Worm (Caenorhabditis elegans) whole organism, young adult: Measurements from ENCODE around the gene ZK673.11.

ENCODE experiments used
- B0019.2 ChIP-seq: fragments of 200-800 bp; sonication (Bioruptor generic); conservative IDR thresholded peaks from 2 replicates; pipeline ENCODE4 v1.3.6; 2022; ENCODE audit warnings: missing genetic modification reagents, missing genetic modification characterization, missing compliant biosample characterization
- B0035.1 ChIP-seq: sonication (generic microtip); optimal IDR thresholded peaks from 2 replicates; lab custom pipeline; 2016; ENCODE audit warnings: missing genetic modification characterization, mild to moderate bottlenecking, missing compliant biosample characterization, missing genotype, missing genetic modification reagents
- F10E7.11 ChIP-seq: sonication (generic microtip); optimal IDR thresholded peaks from 2 replicates; lab custom pipeline; 2017; ENCODE audit warnings: mild to moderate bottlenecking, missing genetic modification characterization, moderate library complexity, missing compliant biosample characterization
- F33H1.4 ChIP-seq: fragments of 200-800 bp; sonication (Bioruptor generic); IDR thresholded peaks from 2 replicates; pipeline ENCODE4 v1.3.6; 2022; ENCODE audit warnings: missing genetic modification reagents, missing genetic modification characterization, missing compliant biosample characterization
- F39B2.1 ChIP-seq: fragments of 200-800 bp; sonication (Bioruptor generic); IDR thresholded peaks from 2 replicates; pipeline ENCODE4 v1.3.6; 2022; ENCODE audit warnings: missing genetic modification reagents, missing genetic modification characterization, missing compliant biosample characterization
- F57A8.1 ChIP-seq: fragments of 200-800 bp; sonication (Bioruptor generic); optimal IDR thresholded peaks from 2 replicates; lab custom pipeline; 2018; ENCODE audit warnings: mild to moderate bottlenecking, missing genetic modification characterization, moderate library complexity, missing compliant biosample characterization
- F57C9.4 ChIP-seq: sonication (generic microtip); optimal IDR thresholded peaks from 2 replicates; lab custom pipeline; 2017; ENCODE audit warnings: mild to moderate bottlenecking, missing genetic modification characterization, missing compliant biosample characterization
- Y53G8AR.9 ChIP-seq: fragments of 200-800 bp; sonication (Bioruptor generic); conservative IDR thresholded peaks from 2 replicates; pipeline ENCODE4 v1.3.6; 2022; ENCODE audit warnings: missing genetic modification reagents, missing genetic modification characterization, missing compliant biosample characterization
- Y79H2A.3 ChIP-seq: fragments of 200-800 bp; sonication (Bioruptor generic); conservative IDR thresholded peaks from 2 replicates; pipeline ENCODE4 v1.3.6; 2022; ENCODE audit warnings: missing genetic modification reagents, missing genetic modification characterization, missing compliant biosample characterization
- Y95B8A.8 ChIP-seq: fragments of 200-800 bp; sonication (Bioruptor generic); IDR thresholded peaks from 2 replicates; pipeline ENCODE4 v1.3.6; 2022; ENCODE audit warnings: missing genetic modification reagents, missing genetic modification characterization, missing compliant biosample characterization
- attf-3 ChIP-seq: fragments of 200-800 bp; sonication (Bioruptor generic); conservative IDR thresholded peaks from 2 replicates; pipeline ENCODE4 v1.3.6; 2022; ENCODE audit warnings: missing genetic modification reagents, missing genetic modification characterization, missing compliant biosample characterization
- attf-5 ChIP-seq: fragments of 200-800 bp; sonication (Bioruptor generic); optimal IDR thresholded peaks from 2 replicates; lab custom pipeline; 2018; ENCODE audit warnings: mild to moderate bottlenecking, missing genetic modification characterization, missing compliant biosample characterization
- bed-1 ChIP-seq: fragments of 200-800 bp; sonication (Bioruptor generic); IDR thresholded peaks from 2 replicates; pipeline ENCODE4 v1.3.6; 2022; ENCODE audit warnings: missing genetic modification reagents, missing genetic modification characterization, missing compliant biosample characterization
- cebp-2 ChIP-seq: fragments of 200-800 bp; sonication (Bioruptor generic); IDR thresholded peaks from 2 replicates; pipeline ENCODE4 v1.3.6; 2022; ENCODE audit warnings: missing genetic modification characterization, missing compliant biosample characterization
- ceh-58 ChIP-seq: fragments of 200-800 bp; sonication (Bioruptor generic); IDR thresholded peaks from 2 replicates; pipeline ENCODE4 v1.3.6; 2022; ENCODE audit warnings: missing genetic modification characterization, missing compliant biosample characterization
- ceh-79 ChIP-seq: sonication (generic microtip); optimal IDR thresholded peaks from 2 replicates; lab custom pipeline; 2017; ENCODE audit warnings: mild to moderate bottlenecking, missing genetic modification characterization, missing compliant biosample characterization
- ceh-91 ChIP-seq: fragments of 200-800 bp; sonication (Bioruptor generic); IDR thresholded peaks from 2 replicates; pipeline ENCODE4 v1.3.6; 2022; ENCODE audit warnings: missing genetic modification reagents, missing genetic modification characterization, missing compliant biosample characterization
- dpl-1 ChIP-seq: fragments of 150-350 bp; optimal IDR thresholded peaks from 2 replicates; lab custom pipeline; 2014; ENCODE audit warnings: missing biosample characterization, missing genetic modification reagents, missing genetic modification characterization
- hlh-26 ChIP-seq: fragments of 200-800 bp; sonication (Bioruptor generic); conservative IDR thresholded peaks from 2 replicates; pipeline ENCODE4 v1.3.6; 2022; ENCODE audit warnings: missing genetic modification reagents, missing genetic modification characterization, missing compliant biosample characterization
- hmg-20 ChIP-seq: fragments of 200-800 bp; sonication (Bioruptor generic); IDR thresholded peaks from 2 replicates; pipeline ENCODE4 v1.3.6; 2022; ENCODE audit warnings: missing genetic modification reagents, missing genetic modification characterization, missing compliant biosample characterization
- hrde-1 ChIP-seq: sonication (generic microtip); optimal IDR thresholded peaks from 2 replicates; lab custom pipeline; 2016; ENCODE audit warnings: missing genetic modification characterization, mild to moderate bottlenecking, missing compliant biosample characterization, moderate library complexity, missing genotype, missing genetic modification reagents, borderline replicate concordance
- lin-40 ChIP-seq: sonication (generic microtip); optimal IDR thresholded peaks from 2 replicates; lab custom pipeline; 2016; ENCODE audit warnings: missing genetic modification characterization, mild to moderate bottlenecking, missing compliant biosample characterization, missing genotype, missing genetic modification reagents
- madf-8 ChIP-seq: fragments of 200-800 bp; sonication (Bioruptor generic); conservative IDR thresholded peaks from 2 replicates; pipeline ENCODE4 v1.3.6; 2022; ENCODE audit warnings: missing genetic modification reagents, missing genetic modification characterization, missing compliant biosample characterization
- mel-28 ChIP-seq: sonication (generic microtip); optimal IDR thresholded peaks from 2 replicates; lab custom pipeline; 2016; ENCODE audit warnings: borderline replicate concordance, mild to moderate bottlenecking, missing genetic modification characterization, missing compliant biosample characterization
- mes-4 ChIP-seq: sonication (generic microtip); optimal IDR thresholded peaks from 2 replicates; lab custom pipeline; 2016; ENCODE audit warnings: missing genotype, missing genetic modification characterization, missing compliant biosample characterization
- mxl-1 ChIP-seq: sonication (generic microtip); optimal IDR thresholded peaks from 2 replicates; lab custom pipeline; 2016; ENCODE audit warnings: missing genetic modification characterization, missing compliant biosample characterization
- nfya-1 ChIP-seq: sonication (generic microtip); optimal IDR thresholded peaks from 2 replicates; lab custom pipeline; 2017; ENCODE audit warnings: antibody characterized with exemption, missing compliant biosample characterization, missing genetic modification characterization, borderline replicate concordance; ENCODE audit not compliant: insufficient read depth
- nhr-80 ChIP-seq: sonication (generic microtip); optimal IDR thresholded peaks from 2 replicates; lab custom pipeline; 2016; ENCODE audit warnings: missing genetic modification characterization, missing compliant biosample characterization
- nhr-90 ChIP-seq: sonication (generic microtip); optimal IDR thresholded peaks from 2 replicates; lab custom pipeline; 2016; ENCODE audit warnings: missing genotype, mild to moderate bottlenecking, missing genetic modification characterization, missing compliant biosample characterization
- rcor-1 ChIP-seq: fragments of 200-800 bp; sonication (Bioruptor generic); IDR thresholded peaks from 2 replicates; pipeline ENCODE4 v1.3.6; 2022; ENCODE audit warnings: missing genetic modification reagents, missing genetic modification characterization, missing compliant biosample characterization
- repo-1 ChIP-seq: sonication (generic microtip); optimal IDR thresholded peaks from 2 replicates; lab custom pipeline; 2017; ENCODE audit warnings: mild to moderate bottlenecking, missing genetic modification characterization, missing compliant biosample characterization
- sea-2 ChIP-seq: fragments of 200-800 bp; sonication (Bioruptor generic); IDR thresholded peaks from 2 replicates; pipeline ENCODE4 v1.3.6; 2022; ENCODE audit warnings: missing genetic modification characterization, missing compliant biosample characterization
- snpc-1.1 ChIP-seq: sonication (generic microtip); optimal IDR thresholded peaks from 2 replicates; lab custom pipeline; 2017; ENCODE audit warnings: missing genetic modification characterization, mild to moderate bottlenecking, missing compliant biosample characterization, antibody characterized with exemption, moderate library complexity, missing genotype, missing genetic modification reagents; ENCODE audit not compliant: insufficient read depth
- snpc-1.3 ChIP-seq: sonication (generic microtip); optimal IDR thresholded peaks from 2 replicates; lab custom pipeline; 2017; ENCODE audit warnings: missing genetic modification characterization, mild to moderate bottlenecking, missing compliant biosample characterization, antibody characterized with exemption, moderate library complexity, missing genotype, missing genetic modification reagents; ENCODE audit not compliant: insufficient read depth
- snpc-4 ChIP-seq, 5 experiments: fragments of 150-350 bp in 1 of 5; sonication (generic microtip) in 4 of 5; optimal IDR thresholded peaks; 2 replicates each; lab custom pipeline; 2014 to 2018; ENCODE audit warnings: missing genetic modification characterization in 5 of 5, missing biosample characterization in 3 of 5, antibody characterized with exemption in 2 of 5, mild to moderate bottlenecking in 2 of 5, missing compliant biosample characterization in 2 of 5, missing genotype in 2 of 5, moderate library complexity in 2 of 5, missing genetic modification reagents in 1 of 5
- somi-1 ChIP-seq: fragments of 200-800 bp; sonication (Bioruptor generic); optimal IDR thresholded peaks from 2 replicates; lab custom pipeline; 2018; ENCODE audit warnings: mild to moderate bottlenecking, missing genetic modification characterization, missing compliant biosample characterization
- sptf-2 ChIP-seq: fragments of 200-800 bp; sonication (Bioruptor generic); optimal IDR thresholded peaks from 2 replicates; lab custom pipeline; 2018; ENCODE audit warnings: mild to moderate bottlenecking, missing genetic modification characterization, missing compliant biosample characterization
- tbp1 ChIP-seq: fragments of 200-800 bp; sonication (Bioruptor generic); optimal IDR thresholded peaks from 2 replicates; lab custom pipeline; 2018; ENCODE audit warnings: mild to moderate bottlenecking, missing genetic modification characterization, missing compliant biosample characterization
- tbx-9 ChIP-seq: sonication (generic microtip); optimal IDR thresholded peaks from 2 replicates; lab custom pipeline; 2016; ENCODE audit warnings: borderline replicate concordance, missing genetic modification characterization, inconsistent platforms, missing compliant biosample characterization
- unc-130 ChIP-seq: sonication (generic microtip); optimal IDR thresholded peaks from 2 replicates; lab custom pipeline; 2016; ENCODE audit warnings: missing genetic modification reagents, missing genetic modification characterization, missing compliant biosample characterization
- unc-62 ChIP-seq: fragments of 150-350 bp; optimal IDR thresholded peaks from 2 replicates; lab custom pipeline; 2014; ENCODE audit warnings: missing biosample characterization, missing genetic modification reagents, missing genetic modification characterization
- xnd-1 ChIP-seq: sonication (generic microtip); optimal IDR thresholded peaks from 2 replicates; lab custom pipeline; 2016; ENCODE audit warnings: missing genotype, missing genetic modification reagents, missing genetic modification characterization, missing compliant biosample characterization
- ztf-22 ChIP-seq: fragments of 200-800 bp; sonication (Bioruptor generic); optimal IDR thresholded peaks from 2 replicates; lab custom pipeline; 2018; ENCODE audit warnings: mild to moderate bottlenecking, missing genetic modification characterization, moderate library complexity, missing compliant biosample characterization
- ztf-6 ChIP-seq: fragments of 200-800 bp; sonication (Bioruptor generic); IDR thresholded peaks from 2 replicates; pipeline ENCODE4 v1.3.6; 2022; ENCODE audit warnings: missing genetic modification reagents, missing genetic modification characterization, missing compliant biosample characterization

The ZK673.11 gene

DNA sequence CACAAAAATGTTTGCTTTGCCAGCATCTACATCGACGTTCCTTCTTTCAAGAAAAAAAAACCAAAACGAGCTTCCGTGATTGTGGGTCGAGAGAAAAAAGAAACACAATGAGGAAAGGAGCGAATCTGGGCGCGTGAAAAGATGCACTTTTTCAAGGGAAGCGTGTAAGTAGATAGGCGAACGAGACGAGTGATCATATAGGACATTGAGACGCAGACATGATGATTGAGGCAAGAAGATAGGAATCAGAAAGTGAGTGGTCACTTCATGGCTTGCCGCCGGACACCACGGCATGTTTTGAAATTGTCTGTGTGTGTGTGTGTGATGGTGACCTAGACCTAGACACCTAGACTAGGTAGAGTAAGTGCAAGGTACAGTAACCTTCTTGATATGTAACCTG is 44.5 kb downstream of the ZK673.11 start (continued):
- no peak for TF ChIP-seq B0035.1 (tag; lab: Kevin White, UChicago)
- TF ChIP-seq ztf-6: no peak
- no peak for TF ChIP-seq mes-4 (tag; lab: Kevin White, UChicago)
- no peak for TF ChIP-seq xnd-1 (tag; lab: Kevin White, UChicago)
- no peak for TF ChIP-seq F57C9.4 (tag; lab: Kevin White, UChicago)
- no peak for TF ChIP-seq F10E7.11 (tag; lab: Kevin White, UChicago)
- TF ChIP-seq ztf-22 (GFP tag; lab: Kevin White, UChicago): no peak
- no peak for TF ChIP-seq snpc-4 (GFP tag; optimal IDR thresholded peaks at IDR 0.05; lab: Kevin White, UChicago)
- no peak for TF ChIP-seq snpc-4 (tag; optimal IDR thresholded peaks at IDR 0.05; lab: Kevin White, UChicago)
- no peak for TF ChIP-seq nfya-1 (tag; lab: Kevin White, UChicago)
- no peak for TF ChIP-seq ceh-91 (GFP tag; lab: Robert Waterston, UW)
- TF ChIP-seq lin-40: no peak
- TF ChIP-seq nhr-90 (tag; lab: Kevin White, UChicago): no peak

DNA sequence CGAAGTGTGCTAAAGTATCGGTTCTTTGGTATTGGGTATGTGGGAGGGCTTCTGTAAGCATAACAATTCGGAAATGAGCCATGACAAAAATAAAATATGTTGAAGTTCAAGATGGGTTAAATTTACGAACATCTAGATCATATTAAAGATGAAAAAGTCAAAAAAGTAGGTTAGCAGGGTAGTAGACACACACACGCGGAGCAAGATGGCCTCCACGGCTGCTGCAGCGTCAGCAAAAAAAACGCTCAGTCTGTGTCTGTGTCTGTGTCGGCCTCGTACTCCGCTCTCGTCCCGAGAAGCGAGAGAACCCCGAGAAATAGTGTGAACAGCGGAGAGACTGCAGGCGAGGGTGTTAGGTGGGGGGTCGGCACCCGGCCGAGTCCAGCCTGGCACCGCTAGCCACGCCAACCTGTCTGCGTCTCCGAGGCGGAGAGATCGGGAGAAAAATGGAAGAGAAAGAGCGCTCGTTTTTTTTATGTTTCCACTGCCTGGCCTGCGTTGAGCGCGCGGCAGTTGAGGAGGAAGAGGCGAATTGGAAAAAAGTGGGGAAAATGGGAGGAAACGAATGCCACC is 45.5 kb downstream of the ZK673.11 start, which contains the start of gene myrf-1:
myrf-1 (minus strand) TSS at position 51 of the 573 bp plus-strand sequence.
- no peak for TF ChIP-seq madf-8
- TF ChIP-seq ceh-91 (GFP tag; lab: Robert Waterston, UW): no peak
- TF ChIP-seq somi-1 (GFP tag; lab: Kevin White, UChicago): peak; percentile 75
- TF ChIP-seq Y53G8AR.9 (GFP tag; lab: Robert Waterston, UW): no peak
- TF ChIP-seq lin-40: peak; percentile 73
- peak; percentile 87 for TF ChIP-seq attf-5 (GFP tag; lab: Kevin White, UChicago)
- no peak for TF ChIP-seq bed-1 (GFP tag; lab: Robert Waterston, UW)
- no peak for TF ChIP-seq snpc-1.3 (tag; lab: Kevin White, UChicago)
- TF ChIP-seq hlh-26: no peak
- peak; percentile 47 for TF ChIP-seq repo-1 (tag; lab: Kevin White, UChicago)
- TF ChIP-seq hmg-20 (GFP tag; lab: Robert Waterston, UW): peak; percentile 40
- TF ChIP-seq F57C9.4 (tag; lab: Kevin White, UChicago): no peak
- no peak for TF ChIP-seq nfya-1 (tag; lab: Kevin White, UChicago)
- no peak for TF ChIP-seq xnd-1 (tag; lab: Kevin White, UChicago)
- no peak for TF ChIP-seq ceh-58
- no peak for TF ChIP-seq F33H1.4 (GFP tag; lab: Robert Waterston, UW)
- no peak for TF ChIP-seq Y95B8A.8
- TF ChIP-seq ceh-79 (tag; lab: Kevin White, UChicago): no peak
- 0 out of 2 replicates have a peak, but pooled peaks have one; percentile 47 for TF ChIP-seq rcor-1 (GFP tag; lab: Robert Waterston, UW)
- no peak for TF ChIP-seq Y79H2A.3 (GFP tag; lab: Robert Waterston, UW)
- TF ChIP-seq unc-62 (GFP tag; lab: Kevin White, UChicago): no peak
- no peak for TF ChIP-seq sea-2 (GFP tag; lab: Robert Waterston, UW)
- TF ChIP-seq cebp-2 (GFP tag; lab: Robert Waterston, UW): no peak
- no peak for TF ChIP-seq hrde-1 (tag; lab: Kevin White, UChicago)
- TF ChIP-seq dpl-1: no peak
- TF ChIP-seq tbx-9: no peak
- TF ChIP-seq mel-28: no peak
- TF ChIP-seq tbp1 (GFP tag; lab: Kevin White, UChicago): no peak
- TF ChIP-seq attf-3: 0 out of 2 replicates have a peak, but pooled peaks have one; percentile 17
- no peak for TF ChIP-seq mxl-1
- peak; percentile 18 for TF ChIP-seq nhr-90 (tag; lab: Kevin White, UChicago)
- no peak for TF ChIP-seq mes-4 (tag; lab: Kevin White, UChicago)
- TF ChIP-seq sptf-2 (GFP tag; lab: Kevin White, UChicago): peak; percentile 71
- TF ChIP-seq F39B2.1 (GFP tag; lab: Robert Waterston, UW): no peak
- no peak for TF ChIP-seq B0019.2
- TF ChIP-seq snpc-1.1 (tag; lab: Kevin White, UChicago): no peak
- TF ChIP-seq F57A8.1: peak; percentile 5
- TF ChIP-seq nhr-80 (tag; lab: Kevin White, UChicago): peak; percentile 91
- TF ChIP-seq unc-130 (GFP tag; lab: Kevin White, UChicago): no peak
